Worm (Caenorhabditis elegans) whole organism, L1 larva: Measurements from ENCODE around the gene col-85.

Experiments used
- C04F5.9 ChIP-seq: sonication (generic microtip); optimal IDR thresholded peaks from 2 replicates; lab custom pipeline; 2016; ENCODE audit warnings: missing genetic modification characterization, missing compliant biosample characterization
- C16A3.4 ChIP-seq: fragments of 150-350 bp; optimal IDR thresholded peaks from 2 replicates; lab custom pipeline; 2014; ENCODE audit warnings: missing biosample characterization, missing genetic modification characterization
- C34B4.2 ChIP-seq: sonication (generic microtip); optimal IDR thresholded peaks from 2 replicates; lab custom pipeline; 2017; ENCODE audit warnings: mild to moderate bottlenecking, missing genetic modification characterization, missing compliant biosample characterization
- aha-1 ChIP-seq: fragments of 150-350 bp; optimal IDR thresholded peaks from 2 replicates; lab custom pipeline; 2014; ENCODE audit warnings: missing biosample characterization, missing genetic modification characterization
- aly-2 ChIP-seq: fragments of 150-350 bp; optimal IDR thresholded peaks from 2 replicates; lab custom pipeline; 2014; ENCODE audit warnings: missing biosample characterization, missing genetic modification characterization
- ceh-63 ChIP-seq: fragments of 200-800 bp; sonication (Bioruptor generic); optimal IDR thresholded peaks from 2 replicates; lab custom pipeline; 2018; ENCODE audit warnings: mild to moderate bottlenecking, missing genetic modification characterization, missing compliant biosample characterization
- ceh-8 ChIP-seq: fragments of 200-800 bp; sonication (Bioruptor generic); optimal IDR thresholded peaks from 2 replicates; lab custom pipeline; 2018; ENCODE audit warnings: mild to moderate bottlenecking, missing genetic modification characterization, moderate library complexity, missing compliant biosample characterization
- ceh-88 ChIP-seq: fragments of 200-800 bp; sonication (Bioruptor generic); IDR thresholded peaks from 2 replicates; pipeline ENCODE4 v1.3.6; 2022; ENCODE audit warnings: missing genetic modification characterization, missing compliant biosample characterization
- ceh-90 ChIP-seq: sonication (generic microtip); optimal IDR thresholded peaks from 2 replicates; lab custom pipeline; 2016; ENCODE audit warnings: missing genetic modification characterization, missing compliant biosample characterization
- ces-1 ChIP-seq: fragments of 150-350 bp; optimal IDR thresholded peaks from 2 replicates; lab custom pipeline; 2014; ENCODE audit warnings: missing biosample characterization, missing genetic modification reagents, missing genetic modification characterization
- dsc-1 ChIP-seq: sonication (generic microtip); optimal IDR thresholded peaks from 2 replicates; lab custom pipeline; 2016; ENCODE audit warnings: mild to moderate bottlenecking, missing genetic modification characterization, missing compliant biosample characterization
- efl-1 ChIP-seq, 4 experiments: fragments of 150-350 bp; optimal IDR thresholded peaks in 3 of 4; peaks in 1 of 4; 1 replicate in 1 of 4; 2 replicates in 3 of 4; lab custom pipeline; 2014; ENCODE audit warnings: missing biosample characterization in 2 of 4, missing genetic modification characterization in 2 of 4, missing genetic modification reagents in 2 of 4
- egl-27 ChIP-seq, 2 experiments: fragments of 150-350 bp in 1 of 2; sonication (generic microtip); optimal IDR thresholded peaks; 3 replicates each; lab custom pipeline; 2017 to 2018; ENCODE audit warnings: missing biosample characterization in 2 of 2, missing genetic modification characterization in 2 of 2, missing genetic modification reagents in 2 of 2
- elt-3 ChIP-seq, 6 experiments: fragments of 150-350 bp in 1 of 6; sonication (generic microtip); optimal IDR thresholded peaks; 2 replicates each; lab custom pipeline; 2017 to 2018; ENCODE audit warnings: missing biosample characterization in 6 of 6, missing genetic modification characterization in 6 of 6, inconsistent platforms in 1 of 6
- ets-5 ChIP-seq: fragments of 200-800 bp; sonication (Bioruptor generic); IDR thresholded peaks from 2 replicates; pipeline ENCODE4 v1.3.6; 2022; ENCODE audit warnings: missing genetic modification characterization, missing compliant biosample characterization
- fkh-4 ChIP-seq: sonication (generic microtip); optimal IDR thresholded peaks from 2 replicates; lab custom pipeline; 2016; ENCODE audit warnings: missing compliant biosample characterization, missing genetic modification characterization, borderline replicate concordance
- fkh-8 ChIP-seq: sonication (generic microtip); optimal IDR thresholded peaks from 2 replicates; lab custom pipeline; 2016; ENCODE audit warnings: mild to moderate bottlenecking, missing genetic modification characterization, missing compliant biosample characterization
- hlh-17 ChIP-seq: fragments of 200-800 bp; sonication (Bioruptor generic); optimal IDR thresholded peaks from 2 replicates; lab custom pipeline; 2018; ENCODE audit warnings: missing genetic modification characterization, mild to moderate bottlenecking, missing compliant biosample characterization, moderate library complexity, borderline replicate concordance
- isw-1 ChIP-seq: fragments of 200-800 bp; sonication (Bioruptor generic); IDR thresholded peaks from 2 replicates; pipeline ENCODE4 v1.3.6; 2022; ENCODE audit warnings: missing genetic modification characterization, missing compliant biosample characterization
- jun-1 ChIP-seq: fragments of 150-350 bp; optimal IDR thresholded peaks from 2 replicates; lab custom pipeline; 2014; ENCODE audit warnings: missing biosample characterization, missing genetic modification reagents, missing genetic modification characterization
- lin-15B ChIP-seq: fragments of 150-350 bp; sonication (generic microtip); optimal IDR thresholded peaks from 3 replicates; lab custom pipeline; 2014; ENCODE audit warnings: missing biosample characterization, missing genetic modification characterization
- lin-39 ChIP-seq: fragments of 150-350 bp; optimal IDR thresholded peaks from 2 replicates; lab custom pipeline; 2014; ENCODE audit warnings: missing biosample characterization, missing genetic modification reagents, missing genetic modification characterization
- lir-3 ChIP-seq: sonication (generic microtip); optimal IDR thresholded peaks from 2 replicates; lab custom pipeline; 2016; ENCODE audit warnings: mild to moderate bottlenecking, missing genetic modification characterization, moderate library complexity, missing compliant biosample characterization; ENCODE audit not compliant: poor library complexity
- lsy-2 ChIP-seq, 2 experiments: fragments of 150-350 bp; optimal IDR thresholded peaks; 2 replicates each; lab custom pipeline; 2014; ENCODE audit warnings: missing biosample characterization in 2 of 2, missing genetic modification characterization in 2 of 2
- nhr-12 ChIP-seq: sonication (generic microtip); optimal IDR thresholded peaks from 2 replicates; lab custom pipeline; 2017; ENCODE audit warnings: missing biosample characterization, missing genetic modification characterization
- nhr-19 ChIP-seq: fragments of 200-800 bp; sonication (Bioruptor generic); conservative IDR thresholded peaks from 2 replicates; pipeline ENCODE4 v1.3.6; 2022; ENCODE audit warnings: missing genetic modification characterization, missing compliant biosample characterization
- nhr-237 ChIP-seq: fragments of 150-350 bp; optimal IDR thresholded peaks from 2 replicates; lab custom pipeline; 2014; ENCODE audit warnings: missing biosample characterization, missing genetic modification characterization
- nhr-28 ChIP-seq: fragments of 150-350 bp; optimal IDR thresholded peaks from 2 replicates; lab custom pipeline; 2014; ENCODE audit warnings: missing biosample characterization, missing genetic modification characterization
- nhr-47 ChIP-seq: sonication (generic microtip); optimal IDR thresholded peaks from 2 replicates; lab custom pipeline; 2016; ENCODE audit warnings: mild to moderate bottlenecking, missing genetic modification characterization, moderate library complexity, missing compliant biosample characterization
- nhr-71 ChIP-seq: sonication (generic microtip); optimal IDR thresholded peaks from 2 replicates; lab custom pipeline; 2016; ENCODE audit warnings: mild to moderate bottlenecking, missing genetic modification characterization, moderate library complexity, missing compliant biosample characterization
- nhr-77 ChIP-seq: fragments of 150-350 bp; optimal IDR thresholded peaks from 2 replicates; lab custom pipeline; 2014; ENCODE audit warnings: missing biosample characterization, missing genetic modification characterization
- nhr-85 ChIP-seq: sonication (generic microtip); peaks from one replicate; lab custom pipeline; 2016; ENCODE audit warnings: missing genetic modification characterization, inconsistent platforms, missing compliant biosample characterization
- nhr-90 ChIP-seq: sonication (generic microtip); optimal IDR thresholded peaks from 2 replicates; lab custom pipeline; 2016; ENCODE audit warnings: mild to moderate bottlenecking, missing genetic modification characterization, missing compliant biosample characterization; ENCODE audit not compliant: poor library complexity
- pag-3 ChIP-seq: sonication (generic microtip); optimal IDR thresholded peaks from 2 replicates; lab custom pipeline; 2017; ENCODE audit warnings: missing genetic modification characterization, mild to moderate bottlenecking, missing compliant biosample characterization, antibody characterized with exemption, borderline replicate concordance; ENCODE audit not compliant: insufficient read depth
- rnt-1 ChIP-seq: sonication (generic microtip); optimal IDR thresholded peaks from 2 replicates; lab custom pipeline; 2016; ENCODE audit warnings: mild to moderate bottlenecking, missing genetic modification characterization, moderate library complexity, missing compliant biosample characterization
- skn-1 ChIP-seq: fragments of 150-350 bp; optimal IDR thresholded peaks from 2 replicates; lab custom pipeline; 2014; ENCODE audit warnings: missing biosample characterization, missing genetic modification characterization
- snu-23 ChIP-seq: sonication (generic microtip); optimal IDR thresholded peaks from 2 replicates; lab custom pipeline; 2016; ENCODE audit warnings: missing genetic modification characterization, missing compliant biosample characterization
- sox-4 ChIP-seq: sonication (generic microtip); optimal IDR thresholded peaks from 2 replicates; lab custom pipeline; 2016; ENCODE audit warnings: missing genetic modification characterization, missing compliant biosample characterization
- sup-37 ChIP-seq: fragments of 200-800 bp; sonication (Bioruptor generic); optimal IDR thresholded peaks from 2 replicates; lab custom pipeline; 2018; ENCODE audit warnings: mild to moderate bottlenecking, missing genetic modification characterization, missing compliant biosample characterization
- swsn-7 ChIP-seq: sonication (generic microtip); optimal IDR thresholded peaks from 2 replicates; lab custom pipeline; 2016; ENCODE audit warnings: missing genetic modification characterization, missing compliant biosample characterization
- unc-130 ChIP-seq: fragments of 150-350 bp; optimal IDR thresholded peaks from 2 replicates; lab custom pipeline; 2017; ENCODE audit warnings: missing biosample characterization, missing genetic modification characterization, inconsistent platforms
- unc-30 ChIP-seq: sonication (generic microtip); optimal IDR thresholded peaks from 2 replicates; lab custom pipeline; 2017; ENCODE audit warnings: missing biosample characterization, missing genetic modification characterization
- unc-86 ChIP-seq: sonication (generic microtip); optimal IDR thresholded peaks from 2 replicates; lab custom pipeline; 2016; ENCODE audit warnings: missing genetic modification characterization, missing compliant biosample characterization
- vab-15 ChIP-seq: sonication (generic microtip); optimal IDR thresholded peaks from 2 replicates; lab custom pipeline; 2017; ENCODE audit warnings: missing genotype, mild to moderate bottlenecking, missing genetic modification characterization, missing compliant biosample characterization
- xbp-1 ChIP-seq: sonication (generic microtip); optimal IDR thresholded peaks from 2 replicates; lab custom pipeline; 2016; ENCODE audit warnings: missing genetic modification characterization, missing compliant biosample characterization
- zag-1 ChIP-seq: fragments of 150-350 bp; optimal IDR thresholded peaks from 2 replicates; lab custom pipeline; 2014; ENCODE audit warnings: missing biosample characterization, missing genetic modification characterization
- ztf-11 ChIP-seq, 2 experiments: sonication (generic microtip); optimal IDR thresholded peaks; 2 replicates each; lab custom pipeline; 2016 to 2017; ENCODE audit warnings: missing genetic modification characterization in 2 of 2, missing biosample characterization in 1 of 2, missing compliant biosample characterization in 1 of 2
- ztf-4 ChIP-seq: fragments of 150-350 bp; optimal IDR thresholded peaks from 2 replicates; lab custom pipeline; 2014; ENCODE audit warnings: missing biosample characterization, missing genetic modification characterization

Gene col-85

ce11 chrII:12459422-12459821, 35.5 kb downstream of the col-85 start, which contains the start of gene tag-281 (continued):
- TF ChIP-seq sup-37 (GFP tag; lab: Kevin White, UChicago): peak; percentile 47
- peak in 2 of 6 experiments; percentile 74 to 86 for TF ChIP-seq elt-3 (tag; optimal IDR thresholded peaks at IDR 0.05; lab: Kevin White, UChicago)
- TF ChIP-seq efl-1 (optimal IDR thresholded peaks at IDR 0.05; lab: Kevin White, UChicago): peak; percentile 97 to 99
- TF ChIP-seq efl-1 (GFP tag; optimal IDR thresholded peaks at IDR 0.05 in 1 of 2; lab: Kevin White, UChicago): peak; percentile 98 to 100
- TF ChIP-seq lir-3 (tag; lab: Kevin White, UChicago): peak; percentile 57
- peak; percentile 69 for TF ChIP-seq C16A3.4 (tag; lab: Kevin White, UChicago)
- TF ChIP-seq skn-1 (tag; lab: Kevin White, UChicago): peak; percentile 84
- no peak for TF ChIP-seq ets-5 (GFP tag; lab: Robert Waterston, UW)
- no peak for TF ChIP-seq nhr-28 (tag; lab: Kevin White, UChicago)
- peak; percentile 93 for TF ChIP-seq nhr-85
- TF ChIP-seq nhr-90 (tag; lab: Kevin White, UChicago): peak; percentile 90
- TF ChIP-seq xbp-1 (tag; lab: Kevin White, UChicago): peak; percentile 87
- peak; percentile 87 for TF ChIP-seq isw-1
- peak; percentile 21 for TF ChIP-seq nhr-77 (tag; lab: Kevin White, UChicago)
- peak; percentile 53 for TF ChIP-seq vab-15 (tag; lab: Kevin White, UChicago)
- TF ChIP-seq ceh-8: peak; percentile 62
- no peak for TF ChIP-seq nhr-12 (tag; lab: Kevin White, UChicago)
- TF ChIP-seq ceh-63: no peak
- TF ChIP-seq unc-130 (tag; lab: Kevin White, UChicago): peak; percentile 70
- TF ChIP-seq unc-30 (tag; lab: Kevin White, UChicago): no peak
- TF ChIP-seq snu-23 (GFP tag; lab: Kevin White, UChicago): peak; percentile 91
- TF ChIP-seq unc-86 (tag; lab: Kevin White, UChicago): peak; percentile 86
- TF ChIP-seq nhr-47 (tag; lab: Kevin White, UChicago): peak; percentile 93
- peak; percentile 45 for TF ChIP-seq sox-4
- TF ChIP-seq ztf-4 (tag; lab: Kevin White, UChicago): peak; percentile 16
- peak; percentile 94 for TF ChIP-seq nhr-71 (tag; lab: Kevin White, UChicago)
- peak; percentile 54; the same call in 1 of the 2 replicates for TF ChIP-seq ceh-88
- no peak for TF ChIP-seq nhr-237
- TF ChIP-seq aha-1: peak; percentile 74
- TF ChIP-seq dsc-1 (tag; lab: Kevin White, UChicago): peak; percentile 84
- TF ChIP-seq jun-1 (tag; lab: Kevin White, UChicago): peak; percentile 86
- no peak for TF ChIP-seq hlh-17 (GFP tag; lab: Kevin White, UChicago)
- TF ChIP-seq lsy-2 (tag; optimal IDR thresholded peaks at IDR 0.05; lab: Kevin White, UChicago): peak; percentile 91 to 93
- TF ChIP-seq swsn-7 (tag; lab: Kevin White, UChicago): peak; percentile 87
- peak; percentile 3 for TF ChIP-seq pag-3 (tag; lab: Kevin White, UChicago)
- TF ChIP-seq nhr-19: peak; percentile 89
- peak; percentile 67 for TF ChIP-seq C04F5.9 (tag; lab: Kevin White, UChicago)
- TF ChIP-seq fkh-4 (tag; lab: Kevin White, UChicago): no peak
- TF ChIP-seq zag-1 (tag; lab: Kevin White, UChicago): no peak
- peak; percentile 20 for TF ChIP-seq ceh-90 (tag; lab: Kevin White, UChicago)
- peak; percentile 91 for TF ChIP-seq rnt-1 (tag; lab: Kevin White, UChicago)
- TF ChIP-seq egl-27 (tag; optimal IDR thresholded peaks at IDR 0.05; lab: Kevin White, UChicago): no peak
- TF ChIP-seq lin-39 (tag; lab: Kevin White, UChicago): peak; percentile 84
- TF ChIP-seq ztf-11 (tag; optimal IDR thresholded peaks at IDR 0.05; lab: Kevin White, UChicago): peak in 1 of 2 experiments; percentile 28
- TF ChIP-seq lin-15B (tag; lab: Kevin White, UChicago): peak; percentile 88
- TF ChIP-seq aly-2 (tag; lab: Kevin White, UChicago): peak; percentile 56
- TF ChIP-seq ces-1 (GFP tag; lab: Kevin White, UChicago): no peak
- peak; percentile 87 for TF ChIP-seq fkh-8 (tag; lab: Kevin White, UChicago)
- no peak for TF ChIP-seq C34B4.2
